Fruit fly (Drosophila melanogaster) whole organism, embryonic: ENCODE measurements around the gene CG10063.

Experiments used
- CG6654 ChIP-seq: fragments of 200-800 bp; sonication (Bioruptor generic); optimal IDR thresholded peaks from 2 replicates; lab custom pipeline; 2017; ENCODE audit warnings: missing biosample characterization, mild to moderate bottlenecking, missing genetic modification characterization
- CG7372 ChIP-seq: fragments of 200-800 bp; sonication (Bioruptor generic); IDR thresholded peaks from 2 replicates; pipeline ENCODE4 v1.3.6; 2022; ENCODE audit warnings: missing biosample characterization, missing genetic modification characterization
- CG8924 ChIP-seq: fragments of 200-800 bp; optimal IDR thresholded peaks from 3 replicates; lab custom pipeline; 2019; ENCODE audit warnings: missing biosample characterization, mild to moderate bottlenecking, missing genetic modification characterization, moderate library complexity
- H15 ChIP-seq: fragments of 200-800 bp; sonication (Bioruptor generic); IDR thresholded peaks from 3 replicates; pipeline ENCODE4 v1.3.6; 2022; ENCODE audit warnings: missing biosample characterization, missing genetic modification characterization
- HLH3B ChIP-seq: fragments of 200-800 bp; sonication (Bioruptor generic); IDR thresholded peaks from 2 replicates; pipeline ENCODE4 v1.3.6; 2022; ENCODE audit warnings: missing biosample characterization, missing genetic modification characterization
- MBD-R2 ChIP-seq: fragments of 200-800 bp; sonication (Bioruptor generic); IDR thresholded peaks from 2 replicates; pipeline ENCODE4 v1.3.6; 2022; ENCODE audit warnings: missing biosample characterization, missing genetic modification characterization
- gem ChIP-seq: fragments of 200-800 bp; sonication (Bioruptor generic); optimal IDR thresholded peaks from 2 replicates; lab custom pipeline; 2019; ENCODE audit warnings: missing biosample characterization, mild to moderate bottlenecking, missing genetic modification characterization, moderate library complexity
- lov ChIP-seq, 2 experiments: fragments of 200-800 bp in 1 of 2; fragments of >200 bp in 1 of 2; sonication (Bioruptor generic) in 1 of 2; IDR thresholded peaks in 1 of 2; optimal IDR thresholded peaks in 1 of 2; 2 replicates in 1 of 2; 3 replicates in 1 of 2; pipeline versions ENCODE4 v1.3.6 to Lab custom; 2017 to 2022; ENCODE audit warnings: missing biosample characterization in 1 of 2, missing genetic modification characterization in 1 of 2
- onecut ChIP-seq: fragments of 200-800 bp; sonication (Bioruptor generic); IDR thresholded peaks from 2 replicates; pipeline ENCODE4 v1.3.6; 2022; ENCODE audit warnings: missing biosample characterization, missing genetic modification characterization
- pan ChIP-seq, 4 experiments: fragments of >200 bp in 3 of 4; fragments of 200-800 bp in 1 of 4; sonication (Bioruptor generic) in 1 of 4; optimal IDR thresholded peaks in 3 of 4; IDR thresholded peaks in 1 of 4; 2 replicates each; pipeline versions ENCODE4 v1.3.6 to Lab custom; 2017 to 2022; ENCODE audit warnings: missing biosample characterization in 2 of 4, missing genetic modification characterization in 2 of 4, mixed read lengths in 1 of 4
- tgo ChIP-seq: fragments of 200-800 bp; sonication (Bioruptor generic); IDR thresholded peaks from 3 replicates; pipeline ENCODE4 v1.3.6; 2022; ENCODE audit warnings: missing biosample characterization, missing genetic modification characterization

DNA sequence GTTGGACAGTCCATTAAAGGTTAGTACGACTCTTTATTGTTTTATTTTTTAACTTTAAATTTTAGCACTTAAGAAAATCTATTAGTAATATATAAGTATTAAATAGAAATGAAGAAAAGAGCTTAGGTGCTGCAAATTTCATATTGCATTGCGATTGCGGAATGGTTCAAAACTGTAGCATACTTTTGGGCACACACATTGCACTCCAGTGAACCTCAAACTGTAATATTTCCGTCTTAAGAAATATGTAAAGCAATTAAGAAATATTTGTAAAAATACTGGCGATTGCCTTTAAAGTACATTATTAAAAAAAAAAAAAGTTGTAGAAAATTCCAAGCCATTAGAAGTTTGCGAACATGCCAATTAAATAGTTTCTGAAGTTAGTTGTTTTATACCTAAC, 40.0 kb upstream of the CG10063 start:
- TF ChIP-seq CG8924, result no peak
- no peak for TF ChIP-seq pan (optimal IDR thresholded peaks at IDR 0.05; lab: Kevin White, UChicago)
- no peak for TF ChIP-seq pan (GFP tag; optimal IDR thresholded peaks at IDR 0.05 in 1 of 2, IDR thresholded peaks at IDR 0.05 in 1 of 2)
- TF ChIP-seq HLH3B (GFP tag; lab: Robert Waterston, UW), result no peak
- TF ChIP-seq MBD-R2 (GFP tag; lab: Robert Waterston, UW), result no peak
- TF ChIP-seq onecut (GFP tag; lab: Robert Waterston, UW), result no peak
- no peak for TF ChIP-seq gem (tag; lab: Kevin White, UChicago)
- TF ChIP-seq H15 (GFP tag; lab: Robert Waterston, UW), result no peak
- TF ChIP-seq tgo (GFP tag; lab: Robert Waterston, UW), result no peak
- TF ChIP-seq CG7372 (GFP tag; lab: Robert Waterston, UW), result no peak
- TF ChIP-seq CG6654, result peak; percentile 97
- TF ChIP-seq lov (optimal IDR thresholded peaks at IDR 0.05; lab: Kevin White, UChicago), result no peak
- no peak for TF ChIP-seq lov (GFP tag; IDR thresholded peaks at IDR 0.05; lab: Robert Waterston, UW)
